Fruit fly (Drosophila melanogaster): ENCODE data around the gene out.
A peak's percentile ranks its signal among the peaks of the same experiment; 100 is the strongest.

The out gene

DNA sequence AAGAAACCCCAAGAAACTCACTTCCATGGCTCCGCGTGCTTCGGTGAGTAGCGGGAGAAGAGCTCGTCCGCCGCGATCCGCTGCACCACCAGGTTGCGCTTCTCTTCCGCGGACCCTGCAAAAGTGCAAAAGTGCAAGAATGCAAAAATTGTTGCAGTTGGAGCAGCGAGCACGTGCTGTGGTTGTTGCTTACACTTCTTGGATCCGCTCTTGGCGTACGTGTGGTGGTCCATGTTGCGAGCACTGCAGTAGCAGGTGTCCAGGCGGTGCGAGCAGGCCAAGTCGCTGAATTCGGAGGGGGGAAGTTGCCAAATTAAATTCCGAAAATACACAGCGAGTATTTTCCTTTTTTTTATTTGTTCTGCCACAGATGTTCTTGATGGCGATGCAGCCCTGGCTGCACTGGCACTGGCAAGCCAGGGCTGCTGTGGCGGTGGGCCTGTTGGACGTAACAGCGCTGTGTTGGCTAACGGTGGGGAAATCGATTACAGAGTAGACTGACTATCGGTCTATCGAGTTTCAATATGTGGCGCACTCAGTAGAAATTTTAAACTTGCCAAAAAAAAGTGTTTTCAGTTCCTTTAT is 53.3 kb downstream of the out start, which contains the start of gene CG8010 (continued):
- TF ChIP-seq nerfin-1 (tag; optimal IDR thresholded peaks at IDR 0.05) (peak; percentile 14), lilli (GFP tag; optimal IDR thresholded peaks at IDR 0.05) (peak; percentile 41), jing (GFP tag; optimal IDR thresholded peaks at IDR 0.05) (no peak), CG9609 (GFP tag; optimal IDR thresholded peaks at IDR 0.05) (peak; percentile 28), Bgb (GFP tag; IDR thresholded peaks at IDR 0.05; ENCODE audit: partially characterized antibody) (peak; percentile 52; the same call in 1 of the 2 replicates), Ptx1 (GFP tag; IDR thresholded peaks at IDR 0.05) (peak; percentile 33; the same call in 1 of the 2 replicates), org-1 (GFP tag; optimal IDR thresholded peaks at IDR 0.05) (no peak), CG10147 (GFP tag; optimal IDR thresholded peaks at IDR 0.05) (no peak), CG18619 (GFP tag; optimal IDR thresholded peaks at IDR 0.05) (no peak), CG11696 (GFP tag; IDR thresholded peaks at IDR 0.05) (no peak), Trl (optimal IDR thresholded peaks at IDR 0.05) (no peak), Trl (GFP tag; optimal IDR thresholded peaks at IDR 0.05) (peak; percentile 9), BtbVII (GFP tag; optimal IDR thresholded peaks at IDR 0.05) (no peak), CG8924 (tag; optimal IDR thresholded peaks at IDR 0.05) (peak; percentile 15), HmgD (GFP tag; optimal IDR thresholded peaks at IDR 0.05) (no peak), Sox102F (GFP tag; optimal IDR thresholded peaks at IDR 0.05) (no peak), CG3847 (GFP tag; IDR thresholded peaks at IDR 0.05) (no peak), CG12299 (tag; optimal IDR thresholded peaks at IDR 0.05) (no peak), dmrt99B (tag; optimal IDR thresholded peaks at IDR 0.05) (no peak), CG11093 (GFP tag; IDR thresholded peaks at IDR 0.05) (no peak), GATAe (GFP tag; conservative IDR thresholded peaks at IDR 0.05) (no peak), bsh (GFP tag; optimal IDR thresholded peaks at IDR 0.05) (peak in 1 of 2 experiments; percentile 7), cwo (GFP tag; optimal IDR thresholded peaks at IDR 0.05) (no peak), Myb (GFP tag; optimal IDR thresholded peaks at IDR 0.05) (peak; percentile 2), grau (tag; optimal IDR thresholded peaks at IDR 0.05) (peak; percentile 39), chm (GFP tag; IDR thresholded peaks at IDR 0.05) (peak; percentile 48; the same call in 1 of the 2 replicates), Rfx (GFP tag; IDR thresholded peaks at IDR 0.05) (peak; percentile 57), Scr (GFP tag; IDR thresholded peaks at IDR 0.05; ENCODE audit: partially characterized antibody) (peak; percentile 41), CG7556 (GFP tag; optimal IDR thresholded peaks at IDR 0.05) (no peak), CG8388 (GFP tag; optimal IDR thresholded peaks at IDR 0.05) (no peak), vfl (GFP tag; optimal IDR thresholded peaks at IDR 0.05) (peak; percentile 13), CG4424 (GFP tag; optimal IDR thresholded peaks at IDR 0.05) (no peak), NC2α (GFP tag; optimal IDR thresholded peaks at IDR 0.05) (no peak), CG15514 (GFP tag; optimal IDR thresholded peaks at IDR 0.05) (peak; percentile 77), Oli (tag; optimal IDR thresholded peaks at IDR 0.05) (no peak), CG5953 (GFP tag; IDR thresholded peaks at IDR 0.05) (no peak), CG1832 (GFP tag; optimal IDR thresholded peaks at IDR 0.05) (no peak), CG16813 (GFP tag; IDR thresholded peaks at IDR 0.05; ENCODE audit: partially characterized antibody) (peak; percentile 38; the same call in 1 of the 3 replicates), amos (GFP tag; IDR thresholded peaks at IDR 0.05; ENCODE audit: partially characterized antibody) (peak; percentile 41; the same call in 1 of the 2 replicates), Doc2 (GFP tag; IDR thresholded peaks at IDR 0.05) (no peak), CG17361 (GFP tag; IDR thresholded peaks at IDR 0.05) (no peak), Max (GFP tag; optimal IDR thresholded peaks at IDR 0.05) (peak; percentile 22), ranshi (GFP tag; IDR thresholded peaks at IDR 0.05) (0 out of 2 replicates have a peak, but pooled peaks have one; percentile 34), CG2202 (tag; optimal IDR thresholded peaks at IDR 0.05) (no peak), CG6254 (GFP tag; optimal IDR thresholded peaks at IDR 0.05) (no peak), Sry-β (GFP tag; optimal IDR thresholded peaks at IDR 0.05) (no peak), BEAF-32 (GFP tag; optimal IDR thresholded peaks at IDR 0.05) (peak; percentile 41), Med (GFP tag) (peak; percentile 80), fu2 (GFP tag; optimal IDR thresholded peaks at IDR 0.05) (peak; percentile 7), CG12769 (tag; optimal IDR thresholded peaks at IDR 0.05) (no peak)

Data from whole organism, embryonic.